Fruit fly (Drosophila melanogaster): ENCODE measurements around the gene CG31624.

CG31624 gene

dm6 chr2L:21218240-21218911, 18.2 kb upstream of the CG31624 start, which contains the start of gene CG8679 (continued):
- no peak for TF ChIP-seq Abd-B (GFP tag; optimal IDR thresholded peaks at IDR 0.05)
- no peak for TF ChIP-seq fu2 (GFP tag; optimal IDR thresholded peaks at IDR 0.05)
- TF ChIP-seq nmo (GFP tag; optimal IDR thresholded peaks at IDR 0.05), result peak; percentile 17
- TF ChIP-seq CG32772 (GFP tag; IDR thresholded peaks at IDR 0.05), result 0 out of 2 replicates have a peak, but pooled peaks have one; percentile 20
- TF ChIP-seq CG18764 (GFP tag; optimal IDR thresholded peaks at IDR 0.05), result no peak
- TF ChIP-seq CG1792 (GFP tag; optimal IDR thresholded peaks at IDR 0.05), result no peak
- TF ChIP-seq tll (GFP tag; optimal IDR thresholded peaks at IDR 0.05), result no peak
- peak; percentile 19 for TF ChIP-seq gro (GFP tag; optimal IDR thresholded peaks at IDR 0.05)
- TF ChIP-seq gfzf (GFP tag; optimal IDR thresholded peaks at IDR 0.05), result peak; percentile 80
- no peak for TF ChIP-seq ham (GFP tag; IDR thresholded peaks at IDR 0.05)
- no peak for TF ChIP-seq gcm (GFP tag; optimal IDR thresholded peaks at IDR 0.05)
- TF ChIP-seq CG4282 (GFP tag; optimal IDR thresholded peaks at IDR 0.05), result no peak
- TF ChIP-seq stwl (tag; optimal IDR thresholded peaks at IDR 0.05), result peak; percentile 58
- peak; percentile 63 for TF ChIP-seq BEAF-32 (GFP tag; optimal IDR thresholded peaks at IDR 0.05)
- no peak for TF ChIP-seq D (optimal IDR thresholded peaks at IDR 0.05)
- TF ChIP-seq D (GFP tag; optimal IDR thresholded peaks at IDR 0.05), result no peak
- TF ChIP-seq CG10979 (tag; optimal IDR thresholded peaks at IDR 0.05), result no peak
- TF ChIP-seq scrt (GFP tag; optimal IDR thresholded peaks at IDR 0.05), result no peak
- no peak for TF ChIP-seq Dfd (GFP tag; optimal IDR thresholded peaks at IDR 0.05)
- no peak for TF ChIP-seq Lim3 (GFP tag; IDR thresholded peaks at IDR 0.05)
- no peak for TF ChIP-seq slbo (GFP tag; IDR thresholded peaks at IDR 0.05)
- no peak for TF ChIP-seq CG2202 (tag; optimal IDR thresholded peaks at IDR 0.05)
- no peak for TF ChIP-seq aop (GFP tag; IDR thresholded peaks at IDR 0.05)
- no peak for TF ChIP-seq Ada2b (GFP tag; IDR thresholded peaks at IDR 0.05)
- TF ChIP-seq vvl (GFP tag; IDR thresholded peaks at IDR 0.05), result 0 out of 2 replicates have a peak, but pooled peaks have one; percentile 12
- no peak for TF ChIP-seq yki (optimal IDR thresholded peaks at IDR 0.05)
- TF ChIP-seq CG13296 (GFP tag; optimal IDR thresholded peaks at IDR 0.05), result no peak
- no peak for TF ChIP-seq CG13424 (tag; optimal IDR thresholded peaks at IDR 0.05)
- no peak for TF ChIP-seq Dip3 (GFP tag; optimal IDR thresholded peaks at IDR 0.05)
- no peak for TF ChIP-seq dpn (GFP tag; optimal IDR thresholded peaks at IDR 0.05)
- peak; percentile 28 for TF ChIP-seq CG8290 (GFP tag; optimal IDR thresholded peaks at IDR 0.05)
- peak in 1 of 2 experiments; percentile 55 for TF ChIP-seq CG8290 (tag; optimal IDR thresholded peaks at IDR 0.05)
- no peak for TF ChIP-seq run (tag; optimal IDR thresholded peaks at IDR 0.05)
- no peak for TF ChIP-seq CG10321 (GFP tag; IDR thresholded peaks at IDR 0.05)
- TF ChIP-seq ems (GFP tag; optimal IDR thresholded peaks at IDR 0.05), result no peak
- peak; percentile 8 for TF ChIP-seq ERR (GFP tag; optimal IDR thresholded peaks at IDR 0.05)
- TF ChIP-seq Aef1 (GFP tag; IDR thresholded peaks at IDR 0.05), result no peak
- peak; percentile 98 for TF ChIP-seq CG15514 (GFP tag; optimal IDR thresholded peaks at IDR 0.05)
- no peak for TF ChIP-seq Hmx (GFP tag; optimal IDR thresholded peaks at IDR 0.05)
- no peak for TF ChIP-seq kay (GFP tag; optimal IDR thresholded peaks at IDR 0.05)
- no peak for TF ChIP-seq CG8478 (optimal IDR thresholded peaks at IDR 0.05)
- TF ChIP-seq CG11723 (GFP tag; optimal IDR thresholded peaks at IDR 0.05), result no peak
- peak; percentile 80 for TF ChIP-seq MBD-R2 (GFP tag; IDR thresholded peaks at IDR 0.05)
- TF ChIP-seq CG11085 (GFP tag; IDR thresholded peaks at IDR 0.05), result no peak
- TF ChIP-seq chif (GFP tag; optimal IDR thresholded peaks at IDR 0.05), result no peak
- TF ChIP-seq CG1603 (tag; optimal IDR thresholded peaks at IDR 0.05), result peak; percentile 83
- peak; percentile 18 for TF ChIP-seq jumu (GFP tag; optimal IDR thresholded peaks at IDR 0.05)
- TF ChIP-seq CG6854 (GFP tag; optimal IDR thresholded peaks at IDR 0.05), result no peak
- no peak for TF ChIP-seq wdn (GFP tag; IDR thresholded peaks at IDR 0.05)
- TF ChIP-seq CG7963 (GFP tag; IDR thresholded peaks at IDR 0.05; ENCODE audit: partially characterized antibody), result peak; percentile 6; the same call in 1 of the 3 replicates
- no peak for TF ChIP-seq psq (GFP tag; optimal IDR thresholded peaks at IDR 0.05)
- no peak for TF ChIP-seq CG1024 (GFP tag; IDR thresholded peaks at IDR 0.05)
